Fruit fly (Drosophila melanogaster) whole organism, pupa: ENCODE measurements around the gene RpL30.

Source experiments
- CG10348 ChIP-seq: fragments of 200-800 bp; sonication (Bioruptor generic); IDR thresholded peaks from 2 replicates; pipeline ENCODE4 v1.3.6; 2022; ENCODE audit warnings: missing biosample characterization, missing genetic modification characterization
- CG15710 ChIP-seq: fragments of 200-800 bp; sonication (Bioruptor generic); optimal IDR thresholded peaks from 2 replicates; lab custom pipeline; 2018; ENCODE audit warnings: missing biosample characterization, mild to moderate bottlenecking, missing genetic modification characterization, moderate library complexity
- CG17806 ChIP-seq: fragments of 200-800 bp; sonication (Bioruptor generic); optimal IDR thresholded peaks from 2 replicates; lab custom pipeline; 2018; ENCODE audit warnings: missing biosample characterization, mild to moderate bottlenecking, missing genetic modification characterization, moderate library complexity
- CG34367 ChIP-seq: fragments of 200-800 bp; sonication (Bioruptor generic); optimal IDR thresholded peaks from 2 replicates; lab custom pipeline; 2018; ENCODE audit warnings: missing biosample characterization, mild to moderate bottlenecking, missing genetic modification characterization
- CG4496 ChIP-seq: fragments of 200-800 bp; sonication (Bioruptor generic); IDR thresholded peaks from 3 replicates; pipeline ENCODE4 v1.3.6; 2022; ENCODE audit warnings: missing biosample characterization, missing genetic modification characterization
- CG8159 ChIP-seq: fragments of 200-800 bp; sonication (Bioruptor generic); optimal IDR thresholded peaks from 3 replicates; lab custom pipeline; 2018; ENCODE audit warnings: missing biosample characterization, mild to moderate bottlenecking, missing genetic modification characterization, moderate library complexity
- CG8301 ChIP-seq: fragments of 200-800 bp; sonication (Bioruptor generic); optimal IDR thresholded peaks from 2 replicates; lab custom pipeline; 2018; ENCODE audit warnings: missing biosample characterization, mild to moderate bottlenecking, missing genetic modification characterization
- CG9948 ChIP-seq: fragments of 200-800 bp; sonication (Bioruptor generic); optimal IDR thresholded peaks from 2 replicates; lab custom pipeline; 2018; ENCODE audit warnings: missing biosample characterization, mild to moderate bottlenecking, missing genetic modification characterization, moderate library complexity
- EcR ChIP-seq: fragments of 200-800 bp; sonication (Bioruptor generic); optimal IDR thresholded peaks from 3 replicates; lab custom pipeline; 2019; ENCODE audit warnings: missing biosample characterization, missing genetic modification characterization, mild to moderate bottlenecking, moderate library complexity, missing genetic modification reagents
- Ets98B ChIP-seq: fragments of 200-800 bp; sonication (Bioruptor generic); IDR thresholded peaks from 2 replicates; pipeline ENCODE4 v1.3.6; 2022; ENCODE audit warnings: missing biosample characterization, missing genetic modification characterization
- Snoo ChIP-seq: fragments of 200-800 bp; sonication (Bioruptor generic); optimal IDR thresholded peaks from 3 replicates; lab custom pipeline; 2017; ENCODE audit warnings: missing biosample characterization, mild to moderate bottlenecking, missing genetic modification characterization, inconsistent platforms
- fd96Ca ChIP-seq: fragments of 200-800 bp; sonication (Bioruptor generic); IDR thresholded peaks from 3 replicates; pipeline ENCODE4 v1.3.6; 2022; ENCODE audit warnings: missing biosample characterization, missing genetic modification characterization
- rn ChIP-seq: fragments of 200-800 bp; sonication (Bioruptor generic); IDR thresholded peaks from 2 replicates; pipeline ENCODE4 v1.3.6; 2022; ENCODE audit warnings: missing biosample characterization, missing genetic modification characterization

- TF ChIP-seq CG4496 (GFP tag; lab: Robert Waterston, UW) (peak; percentile 58; the same call in 1 of the 3 replicates), CG34367 (tag; lab: Kevin White, UChicago) (no peak), CG8301 (tag; lab: Kevin White, UChicago) (no peak), CG15710 (tag; lab: Kevin White, UChicago) (no peak), rn (GFP tag; lab: Robert Waterston, UW) (no peak), CG8159 (no peak), EcR (no peak), Ets98B (GFP tag; lab: Robert Waterston, UW) (peak; percentile 49), CG9948 (tag; lab: Kevin White, UChicago) (no peak), CG17806 (tag; lab: Kevin White, UChicago) (peak; percentile 0), fd96Ca (0 out of 3 replicates have a peak, but pooled peaks have one; percentile 14), Snoo (tag; lab: Kevin White, UChicago) (no peak), CG10348 (no peak)
Observed at dm6 chr2L:18966844-18967243, 42.3 kb downstream of the RpL30 start.
